Worm (Caenorhabditis elegans) whole organism, L4 larva: ENCODE measurements around the gene C50F4.9.

Experiments used
- F44E2.7 ChIP-seq: fragments of 200-800 bp; sonication (Bioruptor generic); IDR thresholded peaks from 2 replicates; pipeline ENCODE4 v2.1.2; 2022; ENCODE audit warnings: missing genetic modification characterization, missing compliant biosample characterization
- T20F7.1 ChIP-seq: fragments of 200-800 bp; sonication (Bioruptor generic); optimal IDR thresholded peaks from 2 replicates; lab custom pipeline; 2018; ENCODE audit warnings: mild to moderate bottlenecking, missing genetic modification characterization, missing compliant biosample characterization
- ceh-62 ChIP-seq: sonication (generic microtip); optimal IDR thresholded peaks from 2 replicates; lab custom pipeline; 2017; ENCODE audit warnings: missing biosample characterization, missing genetic modification characterization
- fkh-10 ChIP-seq: fragments of 150-350 bp; optimal IDR thresholded peaks from 2 replicates; lab custom pipeline; 2014; ENCODE audit warnings: missing biosample characterization, missing genetic modification reagents, missing genetic modification characterization
- lin-39 ChIP-seq: fragments of 150-350 bp; optimal IDR thresholded peaks from 2 replicates; lab custom pipeline; 2014; ENCODE audit warnings: missing biosample characterization, missing genetic modification reagents, missing genetic modification characterization
- lir-3 ChIP-seq: sonication (generic microtip); optimal IDR thresholded peaks from 2 replicates; lab custom pipeline; 2016; ENCODE audit warnings: mild to moderate bottlenecking, missing genetic modification characterization, missing compliant biosample characterization
- nhr-11 ChIP-seq: fragments of 150-350 bp; optimal IDR thresholded peaks from 2 replicates; lab custom pipeline; 2014; ENCODE audit warnings: missing biosample characterization, missing genetic modification characterization
- nhr-25 ChIP-seq: sonication (generic microtip); optimal IDR thresholded peaks from 2 replicates; lab custom pipeline; 2017; ENCODE audit warnings: missing genetic modification characterization, mild to moderate bottlenecking, missing compliant biosample characterization, antibody characterized with exemption, moderate library complexity, borderline replicate concordance; ENCODE audit not compliant: insufficient read depth
- rbr-2 ChIP-seq: sonication (generic microtip); optimal IDR thresholded peaks from 2 replicates; lab custom pipeline; 2016; ENCODE audit warnings: missing genotype, missing genetic modification characterization, missing compliant biosample characterization
- unc-62 ChIP-seq, 3 experiments: fragments of 150-350 bp in 1 of 3; sonication (generic microtip); optimal IDR thresholded peaks in 2 of 3; peaks in 1 of 3; 1 replicate in 1 of 3; 2 replicates in 2 of 3; lab custom pipeline; 2014 to 2017; ENCODE audit warnings: missing biosample characterization in 3 of 3, missing genetic modification characterization in 3 of 3, missing genetic modification reagents in 3 of 3, missing genotype in 1 of 3

DNA sequence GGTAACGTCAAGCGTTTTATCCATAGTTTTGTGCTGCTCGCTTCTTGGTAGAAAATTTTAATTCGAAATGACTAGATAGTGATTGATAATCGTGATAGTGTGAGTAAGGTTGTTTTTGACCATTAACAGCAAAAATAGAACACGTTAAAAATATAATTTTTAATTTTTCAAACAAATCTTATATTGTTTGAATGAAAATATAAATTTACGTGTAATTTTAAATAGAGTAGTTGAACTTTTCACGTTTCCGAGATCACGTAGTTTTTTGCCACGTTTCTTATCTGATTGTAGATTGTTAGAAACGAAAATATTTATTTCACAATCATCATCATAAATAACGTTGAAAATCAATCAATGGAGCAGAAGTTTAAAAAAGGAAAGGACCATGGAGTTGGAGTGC lies 7.5 kb upstream of the C50F4.9 start, which contains the start of the genes C50F4.10 and pfk-1.2:
- no peak for TF ChIP-seq lir-3 (tag; lab: Kevin White, UChicago)
- TF ChIP-seq rbr-2 (tag; lab: Kevin White, UChicago) = no peak
- no peak for TF ChIP-seq nhr-25 (tag; lab: Kevin White, UChicago)
- TF ChIP-seq F44E2.7 (GFP tag; lab: Robert Waterston, UW) = no peak
- TF ChIP-seq ceh-62 (tag; lab: Kevin White, UChicago) = no peak
- no peak for TF ChIP-seq unc-62 (GFP tag; optimal IDR thresholded peaks at IDR 0.05 in 1 of 2; lab: Kevin White, UChicago)
- TF ChIP-seq unc-62 (tag; optimal IDR thresholded peaks at IDR 0.05; lab: Kevin White, UChicago) = no peak
- no peak for TF ChIP-seq fkh-10
- no peak for TF ChIP-seq T20F7.1
- TF ChIP-seq nhr-11 (tag; lab: Kevin White, UChicago) = no peak
- TF ChIP-seq lin-39 (tag; lab: Kevin White, UChicago) = no peak
